Worm (Caenorhabditis elegans) whole organism, L2 larva: ENCODE data around the gene lgc-36.

Source experiments
- F13H6.1 ChIP-seq: sonication (generic microtip); optimal IDR thresholded peaks from 2 replicates; lab custom pipeline; 2016; ENCODE audit warnings: missing genetic modification characterization, missing compliant biosample characterization
- R02D3.7 ChIP-seq: fragments of 150-350 bp; optimal IDR thresholded peaks from 2 replicates; lab custom pipeline; 2014; ENCODE audit warnings: missing biosample characterization, missing genetic modification characterization
- Y55F3AM.14 ChIP-seq: fragments of 200-800 bp; sonication (Bioruptor generic); optimal IDR thresholded peaks from 2 replicates; lab custom pipeline; 2018; ENCODE audit warnings: mild to moderate bottlenecking, missing genetic modification characterization, missing compliant biosample characterization
- ZK546.5 ChIP-seq: sonication (generic microtip); optimal IDR thresholded peaks from 2 replicates; lab custom pipeline; 2017; ENCODE audit warnings: missing biosample characterization, missing genetic modification characterization
- aly-2 ChIP-seq: fragments of 150-350 bp; optimal IDR thresholded peaks from 2 replicates; lab custom pipeline; 2014; ENCODE audit warnings: missing biosample characterization, missing genetic modification characterization
- ama-1 ChIP-seq: fragments of 150-350 bp; optimal IDR thresholded peaks from 2 replicates; lab custom pipeline; 2018; ENCODE audit warnings: inconsistent platforms
- blmp-1 ChIP-seq: sonication (generic microtip); optimal IDR thresholded peaks from 2 replicates; lab custom pipeline; 2017; ENCODE audit warnings: missing genetic modification characterization, mild to moderate bottlenecking, missing compliant biosample characterization, antibody characterized with exemption, moderate library complexity; ENCODE audit not compliant: insufficient read depth
- ceh-16 ChIP-seq: fragments of 150-350 bp; optimal IDR thresholded peaks from 2 replicates; lab custom pipeline; 2014; ENCODE audit warnings: missing biosample characterization, missing genetic modification characterization
- ceh-82 ChIP-seq: fragments of 150-350 bp; optimal IDR thresholded peaks from 2 replicates; lab custom pipeline; 2014; ENCODE audit warnings: missing biosample characterization, missing genetic modification characterization
- crh-2 ChIP-seq: sonication (generic microtip); optimal IDR thresholded peaks from 2 replicates; lab custom pipeline; 2017; ENCODE audit warnings: missing biosample characterization, missing genetic modification characterization
- egl-27 ChIP-seq: sonication (generic microtip); optimal IDR thresholded peaks from 3 replicates; lab custom pipeline; 2017; ENCODE audit warnings: missing biosample characterization, missing genetic modification reagents, missing genetic modification characterization
- elt-3 ChIP-seq: sonication (generic microtip); optimal IDR thresholded peaks from 2 replicates; lab custom pipeline; 2017; ENCODE audit warnings: missing biosample characterization, missing genetic modification characterization
- gmeb-1 ChIP-seq: fragments of 150-350 bp; optimal IDR thresholded peaks from 2 replicates; lab custom pipeline; 2014; ENCODE audit warnings: missing biosample characterization, missing genetic modification characterization
- lin-11 ChIP-seq: fragments of 150-350 bp; sonication (generic microtip); optimal IDR thresholded peaks from 2 replicates; lab custom pipeline; 2014; ENCODE audit warnings: missing biosample characterization, missing genetic modification characterization, inconsistent platforms, mixed read lengths
- lin-13 ChIP-seq: fragments of 150-350 bp; optimal IDR thresholded peaks from 2 replicates; lab custom pipeline; 2014; ENCODE audit warnings: missing biosample characterization, missing genetic modification reagents, missing genetic modification characterization
- lsy-2 ChIP-seq, 2 experiments: fragments of 150-350 bp in 1 of 2; sonication (generic microtip) in 1 of 2; optimal IDR thresholded peaks; 2 replicates each; lab custom pipeline; 2014 to 2017; ENCODE audit warnings: missing biosample characterization in 2 of 2, missing genetic modification characterization in 2 of 2
- mab-5 ChIP-seq: fragments of 150-350 bp; optimal IDR thresholded peaks from 2 replicates; lab custom pipeline; 2014; ENCODE audit warnings: missing biosample characterization, missing genetic modification characterization
- mdl-1 ChIP-seq, 2 experiments: fragments of 150-350 bp in 1 of 2; sonication (generic microtip) in 1 of 2; optimal IDR thresholded peaks; 2 replicates each; lab custom pipeline; 2017; ENCODE audit warnings: missing biosample characterization in 2 of 2, missing genetic modification characterization in 2 of 2
- nhr-10 ChIP-seq: sonication (generic microtip); optimal IDR thresholded peaks from 2 replicates; lab custom pipeline; 2017; ENCODE audit warnings: missing biosample characterization, missing genetic modification characterization
- nhr-11 ChIP-seq: fragments of 150-350 bp; optimal IDR thresholded peaks from 2 replicates; lab custom pipeline; 2014; ENCODE audit warnings: missing biosample characterization, missing genetic modification characterization
- nhr-12 ChIP-seq: fragments of 150-350 bp; optimal IDR thresholded peaks from 2 replicates; lab custom pipeline; 2014; ENCODE audit warnings: missing biosample characterization, missing genetic modification characterization
- nhr-21 ChIP-seq: fragments of 150-350 bp; optimal IDR thresholded peaks from 2 replicates; lab custom pipeline; 2014; ENCODE audit warnings: missing biosample characterization, missing genetic modification characterization
- nhr-23 ChIP-seq: fragments of 150-350 bp; optimal IDR thresholded peaks from 2 replicates; lab custom pipeline; 2014; ENCODE audit warnings: missing biosample characterization, missing genetic modification reagents, missing genetic modification characterization
- nhr-237 ChIP-seq: fragments of 150-350 bp; optimal IDR thresholded peaks from 2 replicates; lab custom pipeline; 2014; ENCODE audit warnings: missing biosample characterization, missing genetic modification characterization
- nhr-25 ChIP-seq: fragments of 150-350 bp; sonication (generic microtip); optimal IDR thresholded peaks from 3 replicates; lab custom pipeline; 2014; ENCODE audit warnings: missing biosample characterization, missing genetic modification characterization
- peb-1 ChIP-seq: fragments of 150-350 bp; optimal IDR thresholded peaks from 2 replicates; lab custom pipeline; 2014; ENCODE audit warnings: missing biosample characterization, missing genetic modification characterization
- sem-4 ChIP-seq: fragments of 150-350 bp; optimal IDR thresholded peaks from 2 replicates; lab custom pipeline; 2014; ENCODE audit warnings: missing biosample characterization, missing genetic modification reagents, missing genetic modification characterization
- skn-1 ChIP-seq: sonication (generic microtip); optimal IDR thresholded peaks from 2 replicates; lab custom pipeline; 2017; ENCODE audit warnings: missing biosample characterization, missing genetic modification characterization
- sma-3 ChIP-seq: sonication (generic microtip); optimal IDR thresholded peaks from 2 replicates; lab custom pipeline; 2016; ENCODE audit warnings: missing genetic modification reagents, missing genetic modification characterization, missing compliant biosample characterization
- sma-9 ChIP-seq, 2 experiments: fragments of 150-350 bp in 1 of 2; sonication (generic microtip) in 1 of 2; optimal IDR thresholded peaks; 2 replicates each; lab custom pipeline; 2014 to 2016; ENCODE audit warnings: missing genetic modification characterization in 2 of 2, mild to moderate bottlenecking in 1 of 2, missing biosample characterization in 1 of 2, missing compliant biosample characterization in 1 of 2, missing genetic modification reagents in 1 of 2, moderate library complexity in 1 of 2
- snpc-4 ChIP-seq: fragments of 150-350 bp; optimal IDR thresholded peaks from 2 replicates; lab custom pipeline; 2014; ENCODE audit warnings: missing biosample characterization, missing genetic modification characterization
- unc-55 ChIP-seq: fragments of 150-350 bp; sonication (generic microtip); optimal IDR thresholded peaks from 3 replicates; lab custom pipeline; 2014; ENCODE audit warnings: missing biosample characterization, missing genetic modification reagents, missing genetic modification characterization
- unc-62 ChIP-seq: fragments of 150-350 bp; optimal IDR thresholded peaks from 2 replicates; lab custom pipeline; 2014; ENCODE audit warnings: missing biosample characterization, missing genetic modification reagents, missing genetic modification characterization
- zag-1 ChIP-seq: fragments of 150-350 bp; optimal IDR thresholded peaks from 2 replicates; lab custom pipeline; 2014; ENCODE audit warnings: missing biosample characterization, missing genetic modification characterization
- ztf-1 ChIP-seq: fragments of 200-800 bp; sonication (Bioruptor generic); conservative IDR thresholded peaks from 2 replicates; pipeline ENCODE4 v1.3.6; 2022; ENCODE audit warnings: missing genetic modification characterization, missing compliant biosample characterization
- ztf-11 ChIP-seq: sonication (generic microtip); optimal IDR thresholded peaks from 2 replicates; lab custom pipeline; 2017; ENCODE audit warnings: missing biosample characterization, missing genetic modification characterization

The lgc-36 gene

ce11 chrV:11254980-11255379 is 3.8 kb downstream of the lgc-36 start, which contains the start of gene srsx-31:
Gene srsx-31, minus strand, starts transcription at chrV:11255080.
- no peak for TF ChIP-seq egl-27
- TF ChIP-seq ztf-11 = no peak
- no peak for TF ChIP-seq snpc-4
- TF ChIP-seq lsy-2 (tag; optimal IDR thresholded peaks at IDR 0.05; lab: Kevin White, UChicago) = no peak
- no peak for TF ChIP-seq nhr-21 (tag; lab: Kevin White, UChicago)
- no peak for TF ChIP-seq lin-13 (GFP tag; lab: Kevin White, UChicago)
- TF ChIP-seq sem-4 = no peak
- no peak for TF ChIP-seq gmeb-1 (tag; lab: Kevin White, UChicago)
- TF ChIP-seq mab-5 (tag; lab: Kevin White, UChicago) = no peak
- no peak for TF ChIP-seq ZK546.5 (tag; lab: Kevin White, UChicago)
- no peak for TF ChIP-seq peb-1 (tag; lab: Kevin White, UChicago)
- no peak for TF ChIP-seq mdl-1 (tag; optimal IDR thresholded peaks at IDR 0.05; lab: Kevin White, UChicago)
- TF ChIP-seq F13H6.1 = no peak
- no peak for TF ChIP-seq Y55F3AM.14 (GFP tag; lab: Kevin White, UChicago)
- no peak for TF ChIP-seq blmp-1
- TF ChIP-seq ama-1 (lab: Kevin White, UChicago) = no peak
- no peak for TF ChIP-seq nhr-10
- TF ChIP-seq nhr-237 = no peak
- TF ChIP-seq, all 48 proteins: peak for 0

ce11 chrV:11252429-11252828 is 6.4 kb downstream of the lgc-36 start, which contains the start of gene srsx-33:
Gene srsx-33, minus strand, starts transcription at chrV:11252529.
- TF ChIP-seq nhr-12 (tag; lab: Kevin White, UChicago) = no peak
- no peak for TF ChIP-seq nhr-11 (tag; lab: Kevin White, UChicago)
- no peak for TF ChIP-seq R02D3.7
- no peak for TF ChIP-seq nhr-21 (tag; lab: Kevin White, UChicago)
- TF ChIP-seq nhr-25 (tag; lab: Kevin White, UChicago) = no peak
- no peak for TF ChIP-seq ama-1 (lab: Kevin White, UChicago)
- no peak for TF ChIP-seq sem-4
- no peak for TF ChIP-seq Y55F3AM.14 (GFP tag; lab: Kevin White, UChicago)
- no peak for TF ChIP-seq unc-62
- no peak for TF ChIP-seq aly-2 (tag; lab: Kevin White, UChicago)
- TF ChIP-seq sma-9 (GFP tag; optimal IDR thresholded peaks at IDR 0.05; lab: Kevin White, UChicago) = no peak
- no peak for TF ChIP-seq sma-9 (tag; optimal IDR thresholded peaks at IDR 0.05; lab: Kevin White, UChicago)
- no peak for TF ChIP-seq crh-2 (tag; lab: Kevin White, UChicago)
- TF ChIP-seq ZK546.5 (tag; lab: Kevin White, UChicago) = no peak
- TF ChIP-seq ceh-82 = no peak
- no peak for TF ChIP-seq skn-1 (tag; lab: Kevin White, UChicago)
- TF ChIP-seq ztf-11 = no peak
- no peak for TF ChIP-seq nhr-237
- TF ChIP-seq gmeb-1 (tag; lab: Kevin White, UChicago) = no peak
- TF ChIP-seq nhr-23 (tag; lab: Kevin White, UChicago) = no peak

ce11 chrV:11251798-11252197 is 7.0 kb downstream of the lgc-36 start:
- TF ChIP-seq mab-5 (tag; lab: Kevin White, UChicago) (no peak), skn-1 (tag; lab: Kevin White, UChicago) (no peak), elt-3 (tag; lab: Kevin White, UChicago) (no peak)

ce11 chrV:11250735-11251134 is 8.1 kb downstream of the lgc-36 start, which contains the start of gene T19B10.12:
Gene T19B10.12, plus strand, starts transcription at chrV:11251035.
- TF ChIP-seq sma-3 (GFP tag; lab: Kevin White, UChicago) = no peak
- no peak for TF ChIP-seq skn-1 (tag; lab: Kevin White, UChicago)
- no peak for TF ChIP-seq nhr-10
- TF ChIP-seq blmp-1 = no peak
- TF ChIP-seq elt-3 (tag; lab: Kevin White, UChicago) = no peak
- no peak for TF ChIP-seq ztf-1 (GFP tag; lab: Robert Waterston, UW)
- TF ChIP-seq unc-55 (GFP tag; lab: Kevin White, UChicago) = no peak
- no peak for TF ChIP-seq ceh-16 (tag; lab: Kevin White, UChicago)
- no peak for TF ChIP-seq snpc-4
- TF ChIP-seq nhr-12 (tag; lab: Kevin White, UChicago) = no peak
- TF ChIP-seq R02D3.7 = no peak
- no peak for TF ChIP-seq sma-9 (GFP tag; optimal IDR thresholded peaks at IDR 0.05; lab: Kevin White, UChicago)
- no peak for TF ChIP-seq sma-9 (tag; optimal IDR thresholded peaks at IDR 0.05; lab: Kevin White, UChicago)
- no peak for TF ChIP-seq lin-11 (tag; lab: Kevin White, UChicago)
- no peak for TF ChIP-seq nhr-23 (tag; lab: Kevin White, UChicago)
- no peak for TF ChIP-seq sem-4
- TF ChIP-seq zag-1 (tag; lab: Kevin White, UChicago) = no peak
